Fruit fly (Drosophila melanogaster) whole organism, wandering third instar larva: Measurements from ENCODE around the gene CG14731.

Source experiments
- Abd-B ChIP-seq: fragments of >200 bp; optimal IDR thresholded peaks from 2 replicates; lab custom pipeline; 2017; ENCODE audit warnings: missing biosample characterization, missing genetic modification characterization
- CG32264 ChIP-seq: fragments of 200-800 bp; sonication (Bioruptor generic); optimal IDR thresholded peaks from 2 replicates; lab custom pipeline; 2016; ENCODE audit warnings: missing biosample characterization, missing genetic modification characterization
- CG9705 ChIP-seq: fragments of 200-800 bp; sonication (Bioruptor generic); optimal IDR thresholded peaks from 2 replicates; lab custom pipeline; 2018; ENCODE audit warnings: missing biosample characterization, mild to moderate bottlenecking, missing genetic modification characterization
- CrebA ChIP-seq: fragments of 200-800 bp; sonication (Bioruptor generic); optimal IDR thresholded peaks from 2 replicates; lab custom pipeline; 2016; ENCODE audit warnings: missing biosample characterization, mild to moderate bottlenecking, missing genetic modification characterization, borderline replicate concordance
- Dfd ChIP-seq: fragments of >200 bp; optimal IDR thresholded peaks from 2 replicates; lab custom pipeline; 2017; ENCODE audit warnings: missing biosample characterization, missing genetic modification characterization
- Dif ChIP-seq: fragments of 200-275, 200-300 bp; sonication (Bioruptor generic); optimal IDR thresholded peaks from 2 replicates; lab custom pipeline; 2018; ENCODE audit warnings: missing biosample characterization, missing genetic modification characterization; ENCODE audit not compliant: partially characterized antibody
- GATAd ChIP-seq: sonication (Bioruptor generic); optimal IDR thresholded peaks from 2 replicates; lab custom pipeline; 2016; ENCODE audit warnings: missing biosample characterization, missing genetic modification characterization
- HLH106 ChIP-seq: fragments of 200-800 bp; optimal IDR thresholded peaks from 3 replicates; lab custom pipeline; 2019; ENCODE audit warnings: missing biosample characterization, mild to moderate bottlenecking, missing genetic modification characterization, moderate library complexity
- Hnf4 ChIP-seq: fragments of 200-800 bp; sonication (Bioruptor generic); optimal IDR thresholded peaks from 2 replicates; lab custom pipeline; 2016; ENCODE audit warnings: missing biosample characterization, mild to moderate bottlenecking, missing genetic modification characterization
- Hr78 ChIP-seq: fragments of >200 bp; optimal IDR thresholded peaks from 2 replicates; lab custom pipeline; 2017; ENCODE audit warnings: missing biosample characterization, missing genetic modification characterization
- Hr83 ChIP-seq: fragments of 200-300 bp; sonication (Bioruptor generic); optimal IDR thresholded peaks from 2 replicates; lab custom pipeline; 2016; ENCODE audit warnings: missing biosample characterization, mild to moderate bottlenecking, missing genetic modification characterization, moderate library complexity; ENCODE audit not compliant: poor library complexity, severe bottlenecking
- Jra ChIP-seq: sonication (Bioruptor generic); optimal IDR thresholded peaks from 2 replicates; lab custom pipeline; 2016; ENCODE audit warnings: missing biosample characterization, missing genetic modification characterization
- Mio ChIP-seq: sonication (Bioruptor generic); optimal IDR thresholded peaks from 2 replicates; lab custom pipeline; 2016; ENCODE audit warnings: missing biosample characterization, missing genetic modification characterization
- Myc ChIP-seq: fragments of >200 bp; optimal IDR thresholded peaks from 2 replicates; lab custom pipeline; 2017
- N ChIP-seq: fragments of >200 bp; optimal IDR thresholded peaks from 2 replicates; lab custom pipeline; 2018; ENCODE audit warnings: missing biosample characterization, missing external identifiers, missing genetic modification characterization
- OdsH ChIP-seq: fragments of 200-800 bp; sonication (Bioruptor generic); optimal IDR thresholded peaks from 2 replicates; lab custom pipeline; 2016; ENCODE audit warnings: missing biosample characterization, mild to moderate bottlenecking, missing genetic modification characterization
- Rel ChIP-seq, 2 experiments: fragments of 200-800 bp; sonication (Bioruptor generic) in 1 of 2; optimal IDR thresholded peaks; 2 replicates in 1 of 2; 3 replicates in 1 of 2; lab custom pipeline; 2016 to 2019; ENCODE audit warnings: mild to moderate bottlenecking in 2 of 2, missing biosample characterization in 2 of 2, missing genetic modification characterization in 2 of 2, moderate library complexity in 1 of 2
- Sp1 ChIP-seq: fragments of 200-800 bp; sonication (Bioruptor generic); optimal IDR thresholded peaks from 3 replicates; lab custom pipeline; 2019; ENCODE audit warnings: missing biosample characterization, mild to moderate bottlenecking, missing genetic modification characterization, moderate library complexity
- Vsx2 ChIP-seq: fragments of 200-300, 225-300 bp; sonication (Bioruptor generic); optimal IDR thresholded peaks from 2 replicates; lab custom pipeline; 2018; ENCODE audit warnings: missing biosample characterization, missing genetic modification characterization; ENCODE audit not compliant: partially characterized antibody
- br ChIP-seq: fragments of 200-800 bp; sonication (Bioruptor generic); optimal IDR thresholded peaks from 2 replicates; lab custom pipeline; 2016; ENCODE audit warnings: missing biosample characterization, missing genetic modification characterization
- brk ChIP-seq: fragments of 200-800 bp; sonication (Bioruptor generic); optimal IDR thresholded peaks from 2 replicates; lab custom pipeline; 2016; ENCODE audit warnings: missing biosample characterization, mild to moderate bottlenecking, missing genetic modification characterization
- dl ChIP-seq, 2 experiments: fragments of 175-275, 200-275 bp in 1 of 2; fragments of 200-275 bp in 1 of 2; sonication (Bioruptor generic); optimal IDR thresholded peaks; lab custom pipeline; 2018; ENCODE audit warnings: mild to moderate bottlenecking in 2 of 2, missing biosample characterization in 2 of 2, missing genetic modification characterization in 2 of 2, moderate library complexity in 2 of 2; ENCODE audit not compliant: partially characterized antibody in 2 of 2, insufficient read depth in 1 of 2
- dmrt93B ChIP-seq: fragments of 200-800 bp; sonication (Bioruptor generic); optimal IDR thresholded peaks from 2 replicates; lab custom pipeline; 2018; ENCODE audit warnings: missing biosample characterization, mild to moderate bottlenecking, missing genetic modification characterization
- dsf ChIP-seq: sonication (Bioruptor generic); optimal IDR thresholded peaks from 2 replicates; lab custom pipeline; 2016; ENCODE audit warnings: missing biosample characterization, missing genetic modification characterization, borderline replicate concordance
- ey ChIP-seq: fragments of 200-800 bp; sonication (Bioruptor generic); optimal IDR thresholded peaks from 2 replicates; lab custom pipeline; 2016; ENCODE audit warnings: missing biosample characterization, missing genetic modification characterization
- foxo ChIP-seq, 2 experiments: fragments of 200-800 bp; sonication (Bioruptor generic); optimal IDR thresholded peaks; 2 replicates in 1 of 2; 3 replicates in 1 of 2; lab custom pipeline; 2016 to 2017; ENCODE audit warnings: missing biosample characterization in 2 of 2, missing genetic modification characterization in 2 of 2
- fru ChIP-seq: fragments of 200-800 bp; sonication (Bioruptor generic); optimal IDR thresholded peaks from 3 replicates; lab custom pipeline; 2016; ENCODE audit warnings: missing biosample characterization, mild to moderate bottlenecking, missing genetic modification characterization
- h ChIP-seq: fragments of 200-800 bp; sonication (Bioruptor generic); optimal IDR thresholded peaks from 3 replicates; lab custom pipeline; 2016; ENCODE audit warnings: missing biosample characterization, mild to moderate bottlenecking, missing genetic modification characterization
- jim ChIP-seq: fragments of 175-275, 200-325 bp; sonication (Bioruptor generic); optimal IDR thresholded peaks from 2 replicates; lab custom pipeline; 2016; ENCODE audit warnings: missing biosample characterization, mild to moderate bottlenecking, missing genetic modification characterization
- lola ChIP-seq: fragments of >200 bp; optimal IDR thresholded peaks from 2 replicates; lab custom pipeline; 2017; ENCODE audit warnings: missing biosample characterization, missing genetic modification characterization
- pan ChIP-seq: fragments of >200 bp; optimal IDR thresholded peaks from 2 replicates; lab custom pipeline; 2017
- psq ChIP-seq: fragments of 200-800 bp; sonication (Bioruptor generic); optimal IDR thresholded peaks from 3 replicates; lab custom pipeline; 2017; ENCODE audit warnings: missing biosample characterization, mild to moderate bottlenecking, missing genetic modification characterization, moderate library complexity
- rgr ChIP-seq: fragments of 200-800 bp; sonication (Bioruptor generic); optimal IDR thresholded peaks from 3 replicates; lab custom pipeline; 2016; ENCODE audit warnings: missing biosample characterization, mild to moderate bottlenecking, missing genetic modification characterization
- sage ChIP-seq: fragments of 200-800 bp; sonication (Bioruptor generic); optimal IDR thresholded peaks from 2 replicates; lab custom pipeline; 2016; ENCODE audit warnings: missing biosample characterization, mild to moderate bottlenecking, missing genetic modification characterization
- sv ChIP-seq: fragments of 200-800 bp; sonication (Bioruptor generic); optimal IDR thresholded peaks from 3 replicates; lab custom pipeline; 2016; ENCODE audit warnings: missing biosample characterization, missing genetic modification characterization
- tai ChIP-seq: sonication (Bioruptor generic); optimal IDR thresholded peaks from 2 replicates; lab custom pipeline; 2016; ENCODE audit warnings: missing biosample characterization, missing genetic modification characterization
- usp ChIP-seq: fragments of >200 bp; optimal IDR thresholded peaks from 2 replicates; lab custom pipeline; 2017; ENCODE audit warnings: missing biosample characterization, missing genetic modification characterization
- woc ChIP-seq: sonication (Bioruptor generic); optimal IDR thresholded peaks from 2 replicates; lab custom pipeline; 2016; ENCODE audit warnings: missing biosample characterization, mild to moderate bottlenecking, missing genetic modification characterization

CG14731 gene

DNA sequence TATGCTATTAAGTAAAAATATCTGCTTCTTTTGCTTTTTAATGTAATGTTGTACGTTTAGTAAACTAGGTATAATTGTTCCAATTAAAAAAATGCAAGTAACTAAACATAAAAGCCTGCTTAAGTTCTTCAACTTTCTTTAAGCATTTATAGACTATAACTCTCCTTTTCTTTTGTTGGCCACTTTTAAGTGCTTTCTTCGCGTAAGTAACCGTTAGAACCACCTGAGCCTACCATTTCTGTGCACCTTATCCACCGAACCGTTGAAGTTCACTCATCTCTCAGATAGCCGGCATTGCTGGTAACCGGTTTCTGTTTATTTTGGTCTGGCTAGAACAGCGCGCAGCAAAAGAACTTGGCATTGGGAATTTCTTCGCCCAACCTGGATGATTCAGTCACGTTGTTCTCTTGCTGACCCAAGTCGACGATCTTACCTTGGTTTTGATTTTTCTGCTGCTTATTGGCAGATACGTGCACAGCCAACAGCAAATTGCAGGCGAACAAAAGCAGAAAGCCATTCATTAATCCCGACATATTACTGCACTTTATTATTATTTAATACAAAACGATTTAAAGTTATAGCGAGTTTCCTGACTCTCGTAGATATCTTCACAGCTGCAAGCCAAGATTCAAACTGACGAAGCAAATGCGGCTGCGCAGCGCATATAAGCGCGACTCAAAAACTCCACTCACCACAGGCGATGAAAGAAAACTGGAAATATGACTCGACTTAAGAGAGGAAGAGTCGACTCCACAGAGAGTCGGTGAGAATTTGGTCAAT, 45.7 kb downstream of the CG14731 start, which contains the start of gene CG10005:
Gene CG10005, minus strand, starts transcription at position 642 of the 780 bp plus-strand sequence.
- TF ChIP-seq Mio (GFP tag; lab: Kevin White, UChicago) (no peak), Vsx2 (GFP tag; lab: Kevin White, UChicago) (no peak), Hr83 (GFP tag; lab: Kevin White, UChicago) (no peak), OdsH (GFP tag; lab: Kevin White, UChicago) (no peak), rgr (GFP tag; lab: Kevin White, UChicago) (no peak), tai (no peak), h (GFP tag; lab: Kevin White, UChicago) (no peak), Rel (GFP tag; optimal IDR thresholded peaks at IDR 0.05; lab: Kevin White, UChicago) (no peak), Rel (tag; optimal IDR thresholded peaks at IDR 0.05; lab: Kevin White, UChicago) (peak; percentile 3), dsf (GFP tag; lab: Kevin White, UChicago) (no peak), Dfd (GFP tag; lab: Kevin White, UChicago) (no peak), woc (GFP tag; lab: Kevin White, UChicago) (no peak), HLH106 (tag; lab: Kevin White, UChicago) (no peak), CG32264 (GFP tag; lab: Kevin White, UChicago) (no peak), Hnf4 (GFP tag; lab: Kevin White, UChicago) (no peak), jim (GFP tag; lab: Kevin White, UChicago) (no peak), Sp1 (GFP tag; lab: Kevin White, UChicago) (peak; percentile 11), psq (GFP tag; lab: Kevin White, UChicago) (no peak), fru (GFP tag; lab: Kevin White, UChicago) (peak; percentile 44), CrebA (GFP tag; lab: Kevin White, UChicago) (no peak), Dif (peak; percentile 71), br (peak; percentile 0), Hr78 (GFP tag; lab: Kevin White, UChicago) (no peak), sv (no peak), foxo (GFP tag; optimal IDR thresholded peaks at IDR 0.05; lab: Kevin White, UChicago) (no peak), usp (GFP tag; lab: Kevin White, UChicago) (no peak), GATAd (GFP tag; lab: Kevin White, UChicago) (no peak), dmrt93B (no peak), CG9705 (GFP tag; lab: Kevin White, UChicago) (no peak), Jra (GFP tag; lab: Kevin White, UChicago) (no peak), Myc (lab: Kevin White, UChicago) (no peak), sage (no peak), N (GFP tag; lab: Kevin White, UChicago) (no peak), ey (GFP tag; lab: Kevin White, UChicago) (no peak), dl (GFP tag; optimal IDR thresholded peaks at IDR 0.05; lab: Kevin White, UChicago; ENCODE audit: insufficient read depth in 1 of 2, partially characterized antibody in 2 of 2) (peak; percentile 19 to 45), pan (lab: Kevin White, UChicago) (no peak), Abd-B (GFP tag; lab: Kevin White, UChicago) (no peak), lola (GFP tag; lab: Kevin White, UChicago) (no peak), brk (no peak)

dm6 chr3R:11977336-11977678, 46.2 kb downstream of the CG14731 start:
- no peak for TF ChIP-seq Hr83 (GFP tag; lab: Kevin White, UChicago)
- no peak for TF ChIP-seq foxo (GFP tag; optimal IDR thresholded peaks at IDR 0.05; lab: Kevin White, UChicago)
- no peak for TF ChIP-seq Dfd (GFP tag; lab: Kevin White, UChicago)
- no peak for TF ChIP-seq HLH106 (tag; lab: Kevin White, UChicago)
- TF ChIP-seq Hr78 (GFP tag; lab: Kevin White, UChicago), result no peak
- no peak for TF ChIP-seq CG9705 (GFP tag; lab: Kevin White, UChicago)
- no peak for TF ChIP-seq Rel (GFP tag; optimal IDR thresholded peaks at IDR 0.05; lab: Kevin White, UChicago)
- TF ChIP-seq Rel (tag; optimal IDR thresholded peaks at IDR 0.05; lab: Kevin White, UChicago), result no peak
- no peak for TF ChIP-seq ey (GFP tag; lab: Kevin White, UChicago)
- TF ChIP-seq N (GFP tag; lab: Kevin White, UChicago), result no peak
